Fruit fly (Drosophila melanogaster) S2 (cell line): ENCODE results near the gene CG13998.

ENCODE experiments used
- CG8478 ChIP-seq: fragments of >200 bp; optimal IDR thresholded peaks from 2 replicates; lab custom pipeline; 2018
- CTCF ChIP-seq, 2 experiments: fragments of >200 bp; optimal IDR thresholded peaks; 2 replicates each; lab custom pipeline; 2018

The CG13998 gene

dm6 chr2L:5964851-5965250, 8.2 kb upstream of the CG13998 start, which contains the start of gene psd:
psd (minus strand) TSS chr2L:5964951.
- TF ChIP-seq CG8478: no peak
- no peak for TF ChIP-seq CTCF (optimal IDR thresholded peaks at IDR 0.05; lab: Kevin White, UChicago)

- no peak for TF ChIP-seq CG8478
- no peak for TF ChIP-seq CTCF (optimal IDR thresholded peaks at IDR 0.05; lab: Kevin White, UChicago)
Measured at dm6 chr2L:5964211-5964610, 7.6 kb upstream of the CG13998 start.

DNA sequence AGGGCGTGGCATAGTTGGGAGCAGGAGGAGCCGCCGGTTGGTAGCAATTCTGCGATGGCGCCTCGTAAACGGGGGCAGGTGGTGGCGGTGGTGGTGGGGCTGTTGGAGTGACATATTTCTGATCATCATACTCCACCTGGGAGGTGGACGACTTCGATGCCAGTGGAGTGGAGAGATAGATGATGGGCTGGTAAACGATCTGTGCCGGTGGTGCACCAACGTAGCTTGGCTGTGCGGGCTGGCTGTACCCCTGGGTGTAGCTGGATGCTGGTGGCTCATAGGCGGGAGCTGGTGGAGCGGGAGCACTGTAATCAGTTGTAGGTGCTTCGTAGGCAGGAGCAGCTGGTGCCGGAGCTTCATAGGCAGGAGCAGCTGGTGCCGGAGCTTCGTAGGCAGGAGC, 6.6 kb upstream of the CG13998 start:
- no peak for TF ChIP-seq CTCF (optimal IDR thresholded peaks at IDR 0.05; lab: Kevin White, UChicago)
- TF ChIP-seq CG8478: no peak

dm6 chr2L:5961169-5961918, 4.7 kb upstream of the CG13998 start:
- no peak for TF ChIP-seq CG8478
- TF ChIP-seq CTCF (optimal IDR thresholded peaks at IDR 0.05; lab: Kevin White, UChicago): no peak

DNA sequence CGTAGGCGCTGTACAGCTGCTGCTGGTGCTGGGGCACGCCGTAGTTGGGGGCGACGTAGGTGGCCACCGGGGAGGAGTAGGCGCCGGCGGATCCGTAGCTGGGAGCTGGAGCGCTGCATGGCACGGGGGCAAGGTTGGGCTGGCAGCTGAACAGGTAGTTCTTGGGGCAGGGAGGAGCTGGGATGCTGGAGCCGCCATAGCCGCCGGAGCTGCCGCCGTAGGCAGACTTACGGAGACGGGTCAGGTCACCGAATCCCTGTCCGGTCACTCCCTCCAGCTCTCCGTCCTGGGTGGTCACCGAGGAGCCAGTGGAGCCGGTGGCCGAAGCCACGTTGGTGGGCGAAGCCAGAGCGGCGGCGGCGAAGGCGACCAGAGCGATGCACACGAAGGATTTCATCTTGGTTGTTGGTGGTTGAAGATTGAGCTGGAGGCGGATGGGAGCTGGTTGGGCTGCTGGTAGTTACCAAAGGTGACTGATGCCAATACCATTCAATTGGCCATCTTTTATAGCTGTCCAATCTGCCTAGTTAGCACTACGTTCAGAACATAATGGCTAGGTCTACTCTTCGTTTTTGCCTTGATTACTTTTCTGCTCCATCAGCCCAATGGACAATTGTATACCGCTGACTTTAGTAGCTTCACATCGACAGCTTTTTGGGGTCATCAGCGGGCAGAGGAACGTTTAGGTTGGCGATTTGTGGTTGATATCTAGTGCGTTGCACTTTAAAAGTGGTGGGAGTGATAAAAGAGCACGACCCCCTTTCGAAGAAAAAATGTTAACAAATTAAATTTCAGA, 3.4 kb upstream of the CG13998 start, which contains the start of gene Vm26Aa:
Vm26Aa (minus strand) TSS at position 478 of the 796 bp plus-strand sequence.
- no peak for TF ChIP-seq CTCF (optimal IDR thresholded peaks at IDR 0.05; lab: Kevin White, UChicago)
- no peak for TF ChIP-seq CG8478

dm6 chr2L:5958581-5959177, 2.1 kb upstream of the CG13998 start, which contains the start of gene Vm26Ac:
Vm26Ac (minus strand) TSS chr2L:5958631.
- TF ChIP-seq CG8478 (no peak), CTCF (optimal IDR thresholded peaks at IDR 0.05; lab: Kevin White, UChicago) (no peak)

DNA sequence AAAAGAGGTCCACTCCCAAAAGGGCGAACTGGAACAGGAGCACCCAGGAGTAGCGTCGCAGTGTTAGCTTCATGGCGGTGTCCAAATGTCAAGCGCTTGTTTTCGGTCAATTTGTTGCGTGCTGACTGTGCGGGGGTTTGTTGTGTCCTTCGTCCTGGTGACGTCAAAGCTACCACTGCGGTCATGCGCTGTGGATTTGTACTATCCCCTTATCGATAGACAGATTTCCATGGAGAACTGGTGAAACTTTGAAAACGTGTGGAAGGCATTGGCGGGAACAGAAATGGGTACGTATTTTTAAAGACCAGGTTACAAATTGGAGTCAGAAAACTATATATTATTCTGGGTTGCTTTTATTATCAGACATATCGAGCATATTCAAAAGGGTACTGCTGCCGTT, 466 bp downstream of the CG13998 start, which contains the start of gene CG13999:
CG13999 (minus strand) TSS at position 314 of the 400 bp plus-strand sequence.
- no peak for TF ChIP-seq CG8478

- TF ChIP-seq CG8478 (no peak), CTCF (optimal IDR thresholded peaks at IDR 0.05; lab: Kevin White, UChicago) (peak; percentile 60 to 81)
Measured at dm6 chr2L:5948775-5949526, 7.7 kb downstream of the CG13998 start, which contains the start of gene CG9044. CG9044 (plus strand) TSS chr2L:5949450.

- TF ChIP-seq CG8478 (no peak), CTCF (optimal IDR thresholded peaks at IDR 0.05; lab: Kevin White, UChicago) (no peak)
Measured at dm6 chr2L:5947504-5947903, 9.1 kb downstream of the CG13998 start.

dm6 chr2L:5946728-5947127, 9.9 kb downstream of the CG13998 start:
- TF ChIP-seq CG8478 (no peak), CTCF (optimal IDR thresholded peaks at IDR 0.05; lab: Kevin White, UChicago) (no peak)

dm6 chr2L:5945651-5946547, 10.7 kb downstream of the CG13998 start:
- TF ChIP-seq CTCF (optimal IDR thresholded peaks at IDR 0.05; lab: Kevin White, UChicago): no peak
- TF ChIP-seq CG8478: no peak

DNA sequence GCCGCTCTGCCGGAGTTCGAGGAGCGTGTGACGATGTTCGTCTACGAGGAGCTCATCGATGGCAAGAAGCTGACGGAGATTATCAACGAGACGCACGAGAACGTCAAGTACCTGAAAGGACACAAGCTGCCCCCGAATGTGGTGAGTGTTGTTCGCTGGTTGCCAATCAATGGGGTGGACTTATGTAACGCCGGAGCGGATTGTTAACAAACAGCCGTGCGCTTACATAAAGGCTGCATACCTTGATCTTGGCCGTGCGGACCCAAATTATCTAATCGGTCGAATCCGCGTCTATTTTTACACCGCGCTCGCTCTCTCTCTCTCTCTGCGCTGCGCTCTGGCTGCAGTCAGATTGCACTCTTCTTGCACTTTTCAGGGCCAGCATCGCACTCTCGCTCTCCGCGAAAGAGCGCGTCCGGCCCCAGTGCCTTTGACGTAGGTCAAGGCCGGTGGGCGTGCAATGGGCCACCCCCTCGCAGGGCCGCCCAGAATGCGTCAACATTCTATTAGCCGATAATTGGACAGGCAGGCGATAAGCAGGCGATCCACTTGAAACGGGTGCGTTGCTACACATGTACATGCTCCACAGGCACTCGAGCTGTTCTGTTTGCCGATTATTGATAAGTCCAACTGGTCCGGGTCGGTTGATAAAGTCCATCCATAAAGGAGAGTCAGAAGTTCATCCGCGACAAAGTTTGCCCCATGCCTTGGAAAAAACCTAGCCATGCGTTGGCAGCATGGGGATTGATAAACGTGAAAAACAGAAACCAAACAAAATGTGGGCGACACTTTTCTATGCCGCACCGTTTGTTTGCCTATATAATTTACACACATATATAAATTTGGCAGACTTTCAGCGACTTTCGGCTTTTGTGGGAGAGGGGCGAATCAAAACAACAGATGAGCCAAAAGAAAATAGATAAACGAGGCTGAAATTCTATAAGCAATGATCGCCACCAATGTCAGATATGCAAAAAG, 12.0 kb downstream of the CG13998 start:
- TF ChIP-seq CG8478 (no peak), CTCF (optimal IDR thresholded peaks at IDR 0.05; lab: Kevin White, UChicago) (no peak)
